Fruit fly (Drosophila melanogaster) whole organism, embryonic: ENCODE data around the gene pot.

Experiments used
- Blimp-1 ChIP-seq: fragments of 200-800 bp; sonication (Bioruptor generic); optimal IDR thresholded peaks from 3 replicates; lab custom pipeline; 2018; ENCODE audit warnings: missing biosample characterization, missing genetic modification characterization, mild to moderate bottlenecking, moderate library complexity, missing genetic modification reagents
- CG11504 ChIP-seq: fragments of 200-800 bp; sonication (Bioruptor generic); optimal IDR thresholded peaks from 3 replicates; lab custom pipeline; 2019; ENCODE audit warnings: missing biosample characterization, mild to moderate bottlenecking, missing genetic modification characterization, moderate library complexity
- CG15269 ChIP-seq: fragments of 200-800 bp; sonication (Bioruptor generic); optimal IDR thresholded peaks from 2 replicates; lab custom pipeline; 2018; ENCODE audit warnings: missing biosample characterization, mild to moderate bottlenecking, missing genetic modification characterization, moderate library complexity
- CG17612 ChIP-seq: fragments of 200-800 bp; sonication (Bioruptor generic); IDR thresholded peaks from 2 replicates; pipeline ENCODE4 v1.3.6; 2022; ENCODE audit warnings: missing biosample characterization, missing genetic modification characterization
- CG18599 ChIP-seq: fragments of 200-800 bp; sonication (Bioruptor generic); optimal IDR thresholded peaks from 3 replicates; lab custom pipeline; 2017; ENCODE audit warnings: missing biosample characterization, missing genetic modification characterization, mild to moderate bottlenecking, moderate library complexity, missing genetic modification reagents
- CG18764 ChIP-seq: fragments of 200-800 bp; sonication (Bioruptor generic); optimal IDR thresholded peaks from 3 replicates; lab custom pipeline; 2016; ENCODE audit warnings: missing biosample characterization, missing genetic modification characterization
- CG31441 ChIP-seq: fragments of 200-800 bp; sonication (Bioruptor generic); IDR thresholded peaks from 2 replicates; pipeline ENCODE4 v1.3.6; 2022; ENCODE audit warnings: missing biosample characterization, missing genetic modification characterization
- CG3726 ChIP-seq: fragments of 200-800 bp; sonication (Bioruptor generic); IDR thresholded peaks from 3 replicates; pipeline ENCODE4, ENCODE4 v1.3.6; 2022; ENCODE audit warnings: missing biosample characterization, missing genetic modification characterization
- CG4424 ChIP-seq: fragments of 200-800 bp; sonication (Bioruptor generic); optimal IDR thresholded peaks from 3 replicates; lab custom pipeline; 2016; ENCODE audit warnings: missing biosample characterization, missing genetic modification characterization
- CG5953 ChIP-seq: fragments of 200-800 bp; sonication (Bioruptor generic); IDR thresholded peaks from 2 replicates; pipeline ENCODE4 v1.3.6; 2022; ENCODE audit warnings: missing biosample characterization, missing genetic modification characterization
- CG6272 ChIP-seq: fragments of 200-800 bp; sonication (Bioruptor generic); IDR thresholded peaks from 2 replicates; pipeline ENCODE4 v1.3.6; 2022; ENCODE audit warnings: missing biosample characterization, missing genetic modification characterization
- CG6654 ChIP-seq: fragments of 200-800 bp; sonication (Bioruptor generic); optimal IDR thresholded peaks from 2 replicates; lab custom pipeline; 2017; ENCODE audit warnings: missing biosample characterization, mild to moderate bottlenecking, missing genetic modification characterization
- CG7786 ChIP-seq: fragments of 200-800 bp; sonication (Bioruptor generic); optimal IDR thresholded peaks from 2 replicates; lab custom pipeline; 2016; ENCODE audit warnings: missing biosample characterization, missing genetic modification characterization
- CG7928 ChIP-seq: fragments of 200-800 bp; sonication (Bioruptor generic); optimal IDR thresholded peaks from 2 replicates; lab custom pipeline; 2017; ENCODE audit warnings: missing biosample characterization, mild to moderate bottlenecking, missing genetic modification characterization
- CG8290 ChIP-seq, 3 experiments: fragments of 200-800 bp; sonication (Bioruptor generic); optimal IDR thresholded peaks; 2 replicates each; lab custom pipeline; 2016 to 2019; ENCODE audit warnings: missing biosample characterization in 3 of 3, missing genetic modification characterization in 3 of 3, mild to moderate bottlenecking in 2 of 3, moderate library complexity in 1 of 3
- CG8765 ChIP-seq: fragments of 200-800 bp; sonication (Bioruptor generic); IDR thresholded peaks from 2 replicates; pipeline ENCODE4 v1.3.6; 2022; ENCODE audit warnings: missing biosample characterization, missing genetic modification characterization
- Dad ChIP-seq: fragments of 200-800 bp; sonication (Bioruptor generic); optimal IDR thresholded peaks from 3 replicates; lab custom pipeline; 2016; ENCODE audit warnings: missing biosample characterization, missing genetic modification characterization
- E2f2 ChIP-seq: fragments of 200-800 bp; sonication (Bioruptor generic); IDR thresholded peaks from 2 replicates; pipeline ENCODE4 v1.3.6; 2022; ENCODE audit warnings: missing biosample characterization, missing genetic modification characterization
- GATAe ChIP-seq: fragments of 200-800 bp; sonication (Bioruptor generic); conservative IDR thresholded peaks from 2 replicates; pipeline ENCODE4 v1.3.6; 2022; ENCODE audit warnings: missing biosample characterization, missing genetic modification characterization
- Meics ChIP-seq: fragments of 200-800 bp; sonication (Bioruptor generic); optimal IDR thresholded peaks from 2 replicates; lab custom pipeline; 2017; ENCODE audit warnings: missing biosample characterization, mild to moderate bottlenecking, missing genetic modification characterization
- NFAT ChIP-seq: fragments of 200-800 bp; sonication (Bioruptor generic); IDR thresholded peaks from 2 replicates; pipeline ENCODE4 v1.3.6; 2022; ENCODE audit warnings: missing biosample characterization, missing genetic modification characterization
- Oaz ChIP-seq: fragments of 200-800 bp; sonication (Bioruptor generic); IDR thresholded peaks from 2 replicates; pipeline ENCODE4 v1.3.6; 2022; ENCODE audit warnings: missing biosample characterization, missing genetic modification characterization
- Ptx1 ChIP-seq: fragments of 200-800 bp; sonication (Bioruptor generic); IDR thresholded peaks from 2 replicates; pipeline ENCODE4 v1.3.6; 2022; ENCODE audit warnings: missing biosample characterization, missing genetic modification characterization
- Taf1 ChIP-seq: fragments of 200-800 bp; sonication (Bioruptor generic); IDR thresholded peaks from 2 replicates; pipeline ENCODE4 v1.3.6; 2022; ENCODE audit warnings: missing biosample characterization, missing genetic modification characterization
- bcd ChIP-seq: fragments of 200-800 bp; sonication (Bioruptor generic); optimal IDR thresholded peaks from 2 replicates; lab custom pipeline; 2017; ENCODE audit warnings: missing biosample characterization, mild to moderate bottlenecking, missing genetic modification characterization
- br ChIP-seq: fragments of >200 bp; optimal IDR thresholded peaks from 2 replicates; lab custom pipeline; 2017
- cas ChIP-seq: fragments of 200-800 bp; sonication (Bioruptor generic); IDR thresholded peaks from 2 replicates; pipeline ENCODE4 v1.3.6; 2022; ENCODE audit warnings: missing biosample characterization, missing genetic modification characterization
- ci ChIP-seq: fragments of 200-800 bp; sonication (Bioruptor generic); IDR thresholded peaks from 3 replicates; pipeline ENCODE4 v1.3.6; 2022; ENCODE audit warnings: missing biosample characterization, missing genetic modification characterization
- dysf ChIP-seq: fragments of 200-800 bp; sonication (Bioruptor generic); IDR thresholded peaks from 3 replicates; pipeline ENCODE4 v1.3.6; 2022; ENCODE audit warnings: missing biosample characterization, missing genetic modification characterization
- gfzf ChIP-seq: fragments of 200-800 bp; sonication (Bioruptor generic); optimal IDR thresholded peaks from 2 replicates; lab custom pipeline; 2016; ENCODE audit warnings: missing biosample characterization, mild to moderate bottlenecking, missing genetic modification characterization, moderate library complexity
- gsb ChIP-seq: fragments of 200-800 bp; sonication (Bioruptor generic); IDR thresholded peaks from 2 replicates; pipeline ENCODE4 v1.3.6; 2022; ENCODE audit warnings: missing biosample characterization, missing genetic modification characterization
- hkb ChIP-seq, 2 experiments: fragments of 200-800 bp in 1 of 2; fragments of >200 bp in 1 of 2; sonication (Bioruptor generic) in 1 of 2; IDR thresholded peaks in 1 of 2; optimal IDR thresholded peaks in 1 of 2; 2 replicates each; pipeline versions ENCODE4 v1.3.6 to Lab custom; 2017 to 2022; ENCODE audit warnings: missing biosample characterization in 1 of 2, missing genetic modification characterization in 1 of 2
- ind ChIP-seq: fragments of 200-800 bp; sonication (Bioruptor generic); optimal IDR thresholded peaks from 3 replicates; lab custom pipeline; 2016; ENCODE audit warnings: missing biosample characterization, missing genetic modification characterization
- inv ChIP-seq: fragments of 200-800 bp; sonication (Bioruptor generic); IDR thresholded peaks from 2 replicates; pipeline ENCODE4 v1.3.6; 2022; ENCODE audit warnings: missing biosample characterization, missing genetic modification characterization; ENCODE audit not compliant: partially characterized antibody
- kni ChIP-seq: fragments of 200-800 bp; sonication (Bioruptor generic); optimal IDR thresholded peaks from 3 replicates; lab custom pipeline; 2017; ENCODE audit warnings: mild to moderate bottlenecking, missing biosample characterization, missing genetic modification reagents, missing genetic modification characterization
- lab ChIP-seq: fragments of 200-800 bp; sonication (Bioruptor generic); optimal IDR thresholded peaks from 3 replicates; lab custom pipeline; 2017; ENCODE audit warnings: missing biosample characterization, missing genetic modification characterization, mild to moderate bottlenecking, moderate library complexity, missing genetic modification reagents
- lov ChIP-seq, 2 experiments: fragments of 200-800 bp in 1 of 2; fragments of >200 bp in 1 of 2; sonication (Bioruptor generic) in 1 of 2; IDR thresholded peaks in 1 of 2; optimal IDR thresholded peaks in 1 of 2; 2 replicates in 1 of 2; 3 replicates in 1 of 2; pipeline versions ENCODE4 v1.3.6 to Lab custom; 2017 to 2022; ENCODE audit warnings: missing biosample characterization in 1 of 2, missing genetic modification characterization in 1 of 2
- nerfin-2 ChIP-seq: fragments of 200-800 bp; sonication (Bioruptor generic); IDR thresholded peaks from 2 replicates; pipeline ENCODE4 v1.3.6; 2022; ENCODE audit warnings: missing biosample characterization, missing genetic modification characterization; ENCODE audit not compliant: partially characterized antibody
- oc ChIP-seq: fragments of 200-800 bp; sonication (Bioruptor generic); optimal IDR thresholded peaks from 2 replicates; lab custom pipeline; 2018; ENCODE audit warnings: missing biosample characterization, mild to moderate bottlenecking, missing genetic modification characterization, moderate library complexity
- peb ChIP-seq: fragments of 200-800 bp; sonication (Bioruptor generic); IDR thresholded peaks from 2 replicates; pipeline ENCODE4 v1.3.6; 2022; ENCODE audit warnings: missing biosample characterization, missing genetic modification characterization
- ranshi ChIP-seq: fragments of 200-800 bp; sonication (Bioruptor generic); IDR thresholded peaks from 2 replicates; pipeline ENCODE4 v1.3.6; 2022; ENCODE audit warnings: missing biosample characterization, missing genetic modification characterization
- seq ChIP-seq: fragments of 200-800 bp; sonication (Bioruptor generic); IDR thresholded peaks from 2 replicates; pipeline ENCODE4 v1.3.6; 2022; ENCODE audit warnings: missing biosample characterization, missing genetic modification characterization
- shn ChIP-seq: fragments of 200-800 bp; sonication (Bioruptor generic); optimal IDR thresholded peaks from 3 replicates; lab custom pipeline; 2016; ENCODE audit warnings: missing biosample characterization, missing genetic modification characterization
- slbo ChIP-seq: fragments of 200-800 bp; sonication (Bioruptor generic); IDR thresholded peaks from 2 replicates; pipeline ENCODE4 v1.3.6; 2022; ENCODE audit warnings: missing biosample characterization, missing genetic modification characterization
- slou ChIP-seq: fragments of 200-800 bp; sonication (Bioruptor generic); optimal IDR thresholded peaks from 3 replicates; lab custom pipeline; 2016; ENCODE audit warnings: missing biosample characterization, missing genetic modification characterization
- sna ChIP-seq: fragments of 200-800 bp; sonication (Bioruptor generic); IDR thresholded peaks from 2 replicates; pipeline ENCODE4 v1.3.6; 2022; ENCODE audit warnings: missing biosample characterization, missing genetic modification characterization; ENCODE audit not compliant: partially characterized antibody
- so ChIP-seq: fragments of 200-800 bp; sonication (Bioruptor generic); IDR thresholded peaks from 3 replicates; pipeline ENCODE4 v1.3.6; 2022; ENCODE audit warnings: missing biosample characterization, missing genetic modification characterization
- ttk ChIP-seq: fragments of 200-800 bp; sonication (Bioruptor generic); IDR thresholded peaks from 2 replicates; pipeline ENCODE4 v2.1.2; 2022; ENCODE audit warnings: missing biosample characterization, missing genetic modification characterization
- wdn ChIP-seq: fragments of 200-800 bp; sonication (Bioruptor generic); IDR thresholded peaks from 2 replicates; pipeline ENCODE4 v1.3.6; 2022; ENCODE audit warnings: missing biosample characterization, missing genetic modification characterization
- z ChIP-seq: fragments of 200-800 bp; sonication (Bioruptor generic); IDR thresholded peaks from 3 replicates; pipeline ENCODE4 v1.3.6; 2022; ENCODE audit warnings: missing biosample characterization, missing genetic modification characterization

Gene pot

dm6 chrX:11925213-11925612 lies 8.2 kb upstream of the pot start (continued):
- TF ChIP-seq cas (GFP tag; lab: Robert Waterston, UW) (peak; percentile 65; the same call in 1 of the 2 replicates), CG6272 (0 out of 2 replicates have a peak, but pooled peaks have one; percentile 32), inv (GFP tag; lab: Robert Waterston, UW) (no peak), nerfin-2 (no peak), CG18764 (GFP tag; lab: Kevin White, UChicago) (peak; percentile 4), gsb (GFP tag; lab: Robert Waterston, UW) (peak; percentile 67), peb (GFP tag; lab: Robert Waterston, UW) (peak; percentile 39; the same call in 1 of the 2 replicates), CG8290 (GFP tag; optimal IDR thresholded peaks at IDR 0.05; lab: Kevin White, UChicago) (no peak), CG8290 (tag; optimal IDR thresholded peaks at IDR 0.05; lab: Kevin White, UChicago) (peak in 1 of 2 experiments; percentile 85), br (lab: Kevin White, UChicago) (no peak), seq (peak; percentile 54; the same call in 1 of the 2 replicates), so (GFP tag; lab: Robert Waterston, UW) (0 out of 3 replicates have a peak, but pooled peaks have one; percentile 35), slbo (peak; percentile 79), sna (GFP tag; lab: Robert Waterston, UW) (no peak), CG6654 (GFP tag; lab: Kevin White, UChicago) (no peak), CG11504 (tag; lab: Kevin White, UChicago) (no peak), dysf (GFP tag; lab: Robert Waterston, UW) (peak; percentile 83), Dad (GFP tag; lab: Kevin White, UChicago) (no peak), oc (no peak), kni (GFP tag; lab: Kevin White, UChicago) (no peak), CG7786 (GFP tag; lab: Kevin White, UChicago) (no peak), Taf1 (peak; percentile 64), CG17612 (peak; percentile 55; the same call in 1 of the 2 replicates), CG18599 (GFP tag; lab: Kevin White, UChicago) (peak; percentile 58), Blimp-1 (GFP tag; lab: Kevin White, UChicago) (peak; percentile 41), hkb (optimal IDR thresholded peaks at IDR 0.05; lab: Kevin White, UChicago) (no peak), hkb (GFP tag; IDR thresholded peaks at IDR 0.05; lab: Robert Waterston, UW) (peak; percentile 68), GATAe (GFP tag; lab: Robert Waterston, UW) (no peak), CG15269 (tag; lab: Kevin White, UChicago) (peak; percentile 46), ci (GFP tag; lab: Robert Waterston, UW) (peak; percentile 76; the same call in 2 of the 3 replicates), Ptx1 (GFP tag; lab: Robert Waterston, UW) (peak; percentile 70), CG7928 (no peak), Oaz (GFP tag; lab: Robert Waterston, UW) (peak; percentile 32; the same call in 1 of the 2 replicates), z (GFP tag; lab: Robert Waterston, UW) (no peak), CG4424 (no peak), CG3726 (GFP tag; lab: Robert Waterston, UW) (no peak), lov (optimal IDR thresholded peaks at IDR 0.05; lab: Kevin White, UChicago) (no peak), lov (GFP tag; IDR thresholded peaks at IDR 0.05; lab: Robert Waterston, UW) (peak; percentile 39; the same call in 1 of the 3 replicates), shn (GFP tag; lab: Kevin White, UChicago) (no peak), bcd (peak; percentile 36), Meics (GFP tag; lab: Kevin White, UChicago) (peak; percentile 58), CG8765 (GFP tag; lab: Robert Waterston, UW) (peak; percentile 27; the same call in 1 of the 2 replicates), E2f2 (peak; percentile 38), wdn (GFP tag; lab: Robert Waterston, UW) (0 out of 2 replicates have a peak, but pooled peaks have one; percentile 32), ttk (GFP tag; lab: Robert Waterston, UW) (peak; percentile 75), NFAT (GFP tag; lab: Robert Waterston, UW) (peak; percentile 86), lab (GFP tag; lab: Kevin White, UChicago) (peak; percentile 65), CG31441 (GFP tag; lab: Robert Waterston, UW) (0 out of 2 replicates have a peak, but pooled peaks have one; percentile 40), ranshi (GFP tag; lab: Robert Waterston, UW) (peak; percentile 63), slou (GFP tag; lab: Kevin White, UChicago) (peak; percentile 13), ind (GFP tag; lab: Kevin White, UChicago) (peak; percentile 43), gfzf (GFP tag; lab: Kevin White, UChicago) (no peak), CG5953 (peak; percentile 54; the same call in 1 of the 2 replicates)
